Worm (Caenorhabditis elegans) whole organism, mixed stage, embryonic: Measurements from ENCODE around the gene Y49G5B.1.
A peak's percentile ranks its signal among the peaks of the same experiment; 100 is the strongest.

Experiments
- M03D4.4 ChIP-seq: sonication (generic microtip); optimal IDR thresholded peaks from 2 replicates; lab custom pipeline; 2017; ENCODE audit warnings: mild to moderate bottlenecking, missing genetic modification characterization, missing compliant biosample characterization
- bed-3 ChIP-seq: fragments of 200-800 bp; sonication (Bioruptor generic); optimal IDR thresholded peaks from 3 replicates; lab custom pipeline; 2018; ENCODE audit warnings: mild to moderate bottlenecking, missing genetic modification characterization, moderate library complexity, missing compliant biosample characterization
- blmp-1 ChIP-seq: fragments of 150-350 bp; optimal IDR thresholded peaks from 2 replicates; lab custom pipeline; 2014; ENCODE audit warnings: missing biosample characterization, missing genetic modification characterization
- ceh-39 ChIP-seq: fragments of 150-350 bp; optimal IDR thresholded peaks from 2 replicates; lab custom pipeline; 2014; ENCODE audit warnings: missing biosample characterization, missing genetic modification characterization
- ceh-43 ChIP-seq: fragments of 200-800 bp; sonication (Bioruptor generic); optimal IDR thresholded peaks from 2 replicates; lab custom pipeline; 2018; ENCODE audit warnings: mild to moderate bottlenecking, missing genetic modification characterization, moderate library complexity, missing compliant biosample characterization
- ceh-83 ChIP-seq: fragments of 200-800 bp; sonication (Bioruptor generic); optimal IDR thresholded peaks from 2 replicates; lab custom pipeline; 2018; ENCODE audit warnings: mild to moderate bottlenecking, missing genetic modification characterization, missing compliant biosample characterization
- ces-1 ChIP-seq: fragments of 150-350 bp; optimal IDR thresholded peaks from 2 replicates; lab custom pipeline; 2014; ENCODE audit warnings: missing biosample characterization, missing genetic modification reagents, missing genetic modification characterization
- cnd-1 ChIP-seq: fragments of 200-800 bp; sonication (Bioruptor generic); optimal IDR thresholded peaks from 2 replicates; lab custom pipeline; 2018; ENCODE audit warnings: mild to moderate bottlenecking, missing genetic modification characterization, missing compliant biosample characterization
- drap-1 ChIP-seq: fragments of 200-800 bp; sonication (Bioruptor generic); optimal IDR thresholded peaks from 3 replicates; lab custom pipeline; 2018; ENCODE audit warnings: mild to moderate bottlenecking, missing genetic modification characterization, missing compliant biosample characterization
- elt-1 ChIP-seq: sonication (generic microtip); optimal IDR thresholded peaks from 2 replicates; lab custom pipeline; 2017; ENCODE audit warnings: missing genetic modification characterization, mild to moderate bottlenecking, missing compliant biosample characterization, antibody characterized with exemption, moderate library complexity, borderline replicate concordance; ENCODE audit not compliant: insufficient read depth
- flh-1 ChIP-seq: fragments of 200-800 bp; sonication (Bioruptor generic); optimal IDR thresholded peaks from 2 replicates; lab custom pipeline; 2018; ENCODE audit warnings: mild to moderate bottlenecking, missing genetic modification characterization, moderate library complexity, missing compliant biosample characterization
- ham-2 ChIP-seq: fragments of 200-800 bp; sonication (Bioruptor generic); optimal IDR thresholded peaks from 2 replicates; lab custom pipeline; 2018; ENCODE audit warnings: mild to moderate bottlenecking, missing genetic modification characterization, missing compliant biosample characterization
- hlh-1 ChIP-seq: fragments of 150-350 bp; optimal IDR thresholded peaks from 2 replicates; lab custom pipeline; 2014; ENCODE audit warnings: missing biosample characterization, missing genetic modification reagents, missing genetic modification characterization
- lin-13 ChIP-seq: fragments of 150-350 bp; optimal IDR thresholded peaks from 2 replicates; lab custom pipeline; 2014; ENCODE audit warnings: missing biosample characterization, missing genetic modification characterization
- lin-32 ChIP-seq: fragments of 200-800 bp; sonication (Bioruptor generic); optimal IDR thresholded peaks from 2 replicates; lab custom pipeline; 2018; ENCODE audit warnings: mild to moderate bottlenecking, missing genetic modification characterization, missing compliant biosample characterization
- lsy-2 ChIP-seq: fragments of 150-350 bp; optimal IDR thresholded peaks from 2 replicates; lab custom pipeline; 2014; ENCODE audit warnings: missing biosample characterization, missing genetic modification characterization
- mls-2 ChIP-seq: sonication (generic microtip); optimal IDR thresholded peaks from 2 replicates; lab custom pipeline; 2016; ENCODE audit warnings: mild to moderate bottlenecking, missing genetic modification characterization, moderate library complexity, missing compliant biosample characterization
- nhr-2 ChIP-seq: fragments of 150-350 bp; optimal IDR thresholded peaks from 2 replicates; lab custom pipeline; 2014; ENCODE audit warnings: missing biosample characterization, missing genetic modification characterization
- nhr-237 ChIP-seq: fragments of 150-350 bp; optimal IDR thresholded peaks from 2 replicates; lab custom pipeline; 2014; ENCODE audit warnings: missing biosample characterization, missing genetic modification characterization
- nhr-28 ChIP-seq: fragments of 150-350 bp; optimal IDR thresholded peaks from 2 replicates; lab custom pipeline; 2014; ENCODE audit warnings: missing biosample characterization, missing genetic modification characterization
- pha-4 ChIP-seq: fragments of 150-350 bp; optimal IDR thresholded peaks from 2 replicates; lab custom pipeline; 2018; ENCODE audit warnings: missing biosample characterization, missing genetic modification reagents, missing genetic modification characterization
- sem-2 ChIP-seq: fragments of 200-800 bp; sonication (Bioruptor generic); optimal IDR thresholded peaks from 2 replicates; lab custom pipeline; 2018; ENCODE audit warnings: mild to moderate bottlenecking, missing genetic modification characterization, missing compliant biosample characterization
- snpc-4 ChIP-seq: fragments of 150-350 bp; optimal IDR thresholded peaks from 2 replicates; lab custom pipeline; 2014; ENCODE audit warnings: missing biosample characterization, missing genetic modification characterization
- tbx-8 ChIP-seq: fragments of 200-800 bp; sonication (Bioruptor generic); optimal IDR thresholded peaks from 2 replicates; lab custom pipeline; 2018; ENCODE audit warnings: mild to moderate bottlenecking, missing genetic modification characterization, moderate library complexity, missing compliant biosample characterization
- unc-62 ChIP-seq: fragments of 150-350 bp; optimal IDR thresholded peaks from 2 replicates; lab custom pipeline; 2014; ENCODE audit warnings: missing biosample characterization, missing genetic modification reagents, missing genetic modification characterization
- zip-8 ChIP-seq: fragments of 150-350 bp; optimal IDR thresholded peaks from 2 replicates; lab custom pipeline; 2014; ENCODE audit warnings: missing biosample characterization, missing genetic modification characterization
- ztf-11 ChIP-seq: fragments of 150-350 bp; optimal IDR thresholded peaks from 2 replicates; lab custom pipeline; 2014; ENCODE audit warnings: missing biosample characterization, missing genetic modification characterization

Gene Y49G5B.1

DNA sequence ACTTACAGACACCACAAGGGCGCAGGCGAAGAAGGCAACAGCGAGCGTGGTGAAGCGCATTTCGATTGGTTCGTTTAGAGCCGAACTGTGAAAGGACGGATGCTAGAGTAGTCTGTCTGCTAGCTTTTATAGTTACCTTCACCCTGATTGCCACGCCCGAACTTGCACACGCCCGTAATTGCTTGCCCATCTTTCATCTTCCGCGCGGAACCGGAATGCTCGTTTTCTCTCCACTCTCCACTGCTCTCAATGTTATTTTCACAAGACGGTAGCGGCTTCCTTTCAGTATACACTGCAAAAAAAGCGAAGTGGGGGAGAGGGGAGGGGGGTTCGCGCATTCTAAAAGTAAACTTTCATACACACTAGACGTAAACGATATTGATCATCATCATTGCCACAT is 28.7 kb upstream of the Y49G5B.1 start, which contains the start of gene abu-8:
Gene abu-8 (minus strand): TSS at position 101 of the 400 bp plus-strand sequence.
- TF ChIP-seq nhr-28 (tag; lab: Kevin White, UChicago) (no peak), ham-2 (GFP tag; lab: Kevin White, UChicago) (no peak), mls-2 (tag; lab: Kevin White, UChicago) (no peak), lin-32 (GFP tag; lab: Kevin White, UChicago) (no peak), tbx-8 (GFP tag; lab: Kevin White, UChicago) (no peak), ceh-43 (no peak), lsy-2 (tag; lab: Kevin White, UChicago) (no peak), drap-1 (GFP tag; lab: Kevin White, UChicago) (no peak), unc-62 (GFP tag; lab: Kevin White, UChicago) (no peak), ces-1 (GFP tag; lab: Kevin White, UChicago) (no peak), elt-1 (no peak), ceh-83 (GFP tag; lab: Kevin White, UChicago) (no peak), snpc-4 (tag; lab: Kevin White, UChicago) (no peak), M03D4.4 (tag; lab: Kevin White, UChicago) (no peak), pha-4 (tag; lab: Kevin White, UChicago) (no peak), cnd-1 (tag; lab: Kevin White, UChicago) (no peak), ztf-11 (no peak), bed-3 (GFP tag; lab: Kevin White, UChicago) (no peak), sem-2 (GFP tag; lab: Kevin White, UChicago) (no peak), flh-1 (GFP tag; lab: Kevin White, UChicago) (no peak)

DNA sequence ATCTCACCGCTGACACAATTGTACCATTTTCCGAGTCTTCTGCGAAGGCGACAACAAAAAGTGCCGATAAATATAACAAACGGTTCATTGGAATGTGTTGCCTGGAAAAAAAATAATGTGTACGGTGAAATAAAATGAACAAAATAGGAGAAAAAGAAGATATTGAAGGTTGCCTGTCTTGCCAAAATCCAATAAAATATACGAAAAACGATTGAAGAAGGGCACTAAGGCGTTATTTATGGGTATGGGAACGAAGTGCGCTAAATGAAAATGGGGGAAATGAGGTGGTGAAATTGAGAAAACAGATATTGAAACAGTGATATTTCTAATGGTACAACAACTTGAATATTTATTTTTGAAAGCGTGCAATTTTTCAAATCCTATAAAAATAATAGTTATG is 24.9 kb upstream of the Y49G5B.1 start, which contains the start of gene Y47A7.2:
Gene Y47A7.2 (minus strand): TSS at position 101 of the 400 bp plus-strand sequence.
- TF ChIP-seq nhr-237 (no peak), lin-13 (no peak), ces-1 (GFP tag; lab: Kevin White, UChicago) (no peak), nhr-2 (tag; lab: Kevin White, UChicago) (no peak), ztf-11 (no peak), nhr-28 (tag; lab: Kevin White, UChicago) (no peak), drap-1 (GFP tag; lab: Kevin White, UChicago) (no peak)

DNA sequence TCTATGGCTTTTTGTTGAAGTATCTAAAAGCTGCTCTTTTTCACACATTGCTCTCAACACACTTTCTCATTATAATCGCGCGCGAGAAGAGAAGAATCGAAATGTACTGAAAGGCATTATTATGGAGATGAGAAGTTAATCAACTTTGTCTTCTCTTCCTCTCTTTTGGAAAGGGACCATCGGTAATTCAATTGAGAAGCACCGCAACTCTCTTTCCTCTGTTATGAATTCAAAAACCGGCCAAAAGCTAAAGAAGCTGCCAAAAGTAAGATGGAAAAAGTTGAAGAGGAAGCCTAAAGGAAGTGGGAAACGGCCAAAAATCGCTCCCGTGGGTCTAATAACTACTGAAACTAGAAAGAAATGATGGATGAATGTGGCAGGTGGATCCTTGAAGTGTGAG is 23.0 kb upstream of the Y49G5B.1 start:
- peak; percentile 99 for TF ChIP-seq ces-1 (GFP tag; lab: Kevin White, UChicago)
- no peak for TF ChIP-seq flh-1 (GFP tag; lab: Kevin White, UChicago)
- TF ChIP-seq, all 35 proteins: peak for 1

DNA sequence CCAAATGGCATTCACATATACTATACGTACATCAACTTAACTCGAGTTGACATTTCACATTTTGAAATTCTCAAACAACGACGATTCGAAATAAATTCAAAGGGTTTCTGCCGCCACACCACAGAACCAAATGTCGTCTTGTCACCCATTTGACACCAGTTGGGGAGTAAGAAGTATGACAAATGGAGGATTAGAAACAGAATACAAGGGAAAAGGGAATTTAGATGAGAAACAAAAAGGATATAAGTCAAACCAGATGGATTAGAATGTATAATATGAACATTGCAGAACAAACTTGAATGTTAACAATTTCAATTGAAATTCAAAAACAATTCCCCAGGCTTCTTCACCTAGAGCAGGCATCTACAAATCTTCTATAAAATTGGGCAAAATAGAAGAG is 21.5 kb upstream of the Y49G5B.1 start:
- TF ChIP-seq blmp-1 (tag; lab: Kevin White, UChicago), result no peak
- TF ChIP-seq nhr-237, result no peak
- TF ChIP-seq zip-8 (tag; lab: Kevin White, UChicago), result no peak
- TF ChIP-seq unc-62 (GFP tag; lab: Kevin White, UChicago), result peak; percentile 11

DNA sequence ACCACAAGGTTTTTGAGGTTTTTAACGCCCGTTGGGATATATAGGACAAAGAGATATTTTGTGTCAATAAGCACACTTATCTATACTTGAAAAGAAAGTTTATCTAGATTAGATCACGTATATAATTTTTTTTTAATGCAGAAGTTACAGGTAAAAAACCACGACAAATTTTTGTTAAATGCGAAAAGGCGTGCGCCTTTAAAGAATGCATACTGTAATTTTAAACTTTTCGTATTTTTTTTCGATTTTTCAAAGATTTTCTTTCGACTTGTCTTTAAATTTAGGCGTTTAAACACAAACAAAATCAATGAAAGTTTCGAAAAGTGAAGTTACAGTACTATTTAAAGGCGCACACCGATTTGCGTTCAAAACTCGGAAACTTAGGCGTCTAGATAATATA is 19.5 kb upstream of the Y49G5B.1 start:
- TF ChIP-seq nhr-2 (tag; lab: Kevin White, UChicago), result no peak
- no peak for TF ChIP-seq bed-3 (GFP tag; lab: Kevin White, UChicago)
- no peak for TF ChIP-seq hlh-1
- TF ChIP-seq lsy-2 (tag; lab: Kevin White, UChicago), result no peak
- TF ChIP-seq, all 35 proteins: peak for 0

DNA sequence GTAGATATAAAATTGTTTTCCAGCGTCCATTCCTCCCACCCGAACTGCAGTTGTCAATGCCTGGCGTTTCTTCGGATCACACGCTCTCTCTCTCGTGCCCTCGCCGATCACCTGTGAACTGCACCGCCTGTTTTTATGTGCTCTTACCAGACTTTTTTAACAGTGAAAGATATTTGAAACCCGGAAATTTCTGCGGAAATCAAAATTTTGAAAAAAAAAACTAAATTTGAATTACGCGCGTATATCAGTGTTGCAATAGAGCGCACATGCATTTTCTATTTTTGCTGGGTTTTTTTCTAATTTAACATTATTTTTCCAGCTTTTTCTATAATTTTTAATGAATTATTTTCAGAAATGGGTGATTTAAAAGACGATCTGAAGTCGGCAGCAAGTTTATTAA is 19.0 kb upstream of the Y49G5B.1 start, which contains the start of gene ttc-37:
Gene ttc-37 (plus strand): TSS at position 349 of the 400 bp plus-strand sequence.
- TF ChIP-seq nhr-237, result peak; percentile 3
- no peak for TF ChIP-seq ceh-39 (tag; lab: Kevin White, UChicago)
- TF ChIP-seq, all 35 proteins: peak for 1

DNA sequence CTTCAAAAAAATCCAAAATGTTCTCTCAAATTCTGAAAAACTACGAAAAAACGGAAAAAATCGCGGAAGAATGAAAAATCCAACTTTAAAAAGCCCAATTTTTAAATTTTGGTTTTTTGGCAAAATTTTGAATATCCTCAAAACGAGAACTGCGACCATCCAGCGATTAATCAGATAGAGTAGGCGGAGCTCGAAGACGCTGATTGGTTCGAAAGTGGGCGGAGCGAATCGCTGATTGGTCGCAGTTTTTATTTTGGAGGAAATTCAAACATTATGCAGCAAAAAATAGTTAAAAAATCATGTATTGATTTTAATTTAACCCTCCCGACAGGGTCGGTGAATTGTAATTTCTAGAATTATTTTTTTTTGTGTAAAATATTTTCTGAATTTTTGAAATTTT is 9.5 kb upstream of the Y49G5B.1 start:
- TF ChIP-seq bed-3 (GFP tag; lab: Kevin White, UChicago) (no peak), hlh-1 (no peak), nhr-237 (no peak)
